Fruit fly (Drosophila melanogaster) Kc167 (cell line): ENCODE measurements around the gene CG14892.

ENCODE experiments used
- Myc ChIP-seq: fragments of >200 bp; optimal IDR thresholded peaks from 2 replicates; lab custom pipeline; 2017; ENCODE audit warnings: missing external identifiers
- Sin3A ChIP-seq: fragments of >200 bp; optimal IDR thresholded peaks from 2 replicates; lab custom pipeline; 2018; ENCODE audit warnings: missing external identifiers
- h ChIP-seq: fragments of >200 bp; optimal IDR thresholded peaks from 3 replicates; lab custom pipeline; 2018; ENCODE audit warnings: missing external identifiers
- insv ChIP-seq: fragments of >200 bp; optimal IDR thresholded peaks from 3 replicates; lab custom pipeline; 2018; ENCODE audit warnings: missing external identifiers
- psq ChIP-seq: fragments of >200 bp; optimal IDR thresholded peaks from 2 replicates; lab custom pipeline; 2017; ENCODE audit warnings: missing external identifiers
- ttk ChIP-seq: sonication (Bioruptor generic); optimal IDR thresholded peaks from 2 replicates; lab custom pipeline; 2017; ENCODE audit warnings: missing external identifiers

DNA sequence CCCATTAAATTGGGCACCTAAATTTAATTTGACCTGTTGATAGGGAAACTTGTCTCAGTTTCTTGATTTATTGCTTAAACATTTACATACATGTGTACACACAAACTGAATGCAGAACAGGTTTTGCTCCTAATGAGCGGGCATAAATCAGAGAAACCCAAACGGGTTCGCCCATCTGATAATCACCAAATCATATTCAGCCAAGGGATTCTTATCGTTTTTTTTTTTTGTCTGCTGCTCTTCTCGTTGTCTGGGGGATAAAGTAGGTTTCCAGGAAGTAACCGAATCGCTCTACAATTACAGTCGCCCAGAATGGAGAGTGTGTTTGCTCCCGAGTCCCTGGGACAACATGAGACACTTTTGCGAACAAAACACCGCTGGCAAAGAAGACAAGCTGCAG is 48.5 kb upstream of the CG14892 start:
- TF ChIP-seq Myc: no peak
- no peak for TF ChIP-seq ttk
- TF ChIP-seq psq (lab: Kevin White, UChicago): no peak
- TF ChIP-seq insv (lab: Kevin White, UChicago): no peak
- no peak for TF ChIP-seq Sin3A (lab: Kevin White, UChicago)
- TF ChIP-seq h (lab: Kevin White, UChicago): no peak
